Worm (Caenorhabditis elegans): Measurements from ENCODE around the gene fnta-1.

ce11 chrIV:240257-240754, at the start of gene fnta-1, which contains the start of gene cogc-8:
- TF ChIP-seq pqm-1 (tag; optimal IDR thresholded peaks at IDR 0.05) (no peak), aha-1 (tag; optimal IDR thresholded peaks at IDR 0.05) (no peak), lin-15B (tag; optimal IDR thresholded peaks at IDR 0.05) (peak; percentile 25), elt-2 (tag; optimal IDR thresholded peaks at IDR 0.05) (no peak), ces-1 (GFP tag; optimal IDR thresholded peaks at IDR 0.05) (no peak), lsy-2 (tag; optimal IDR thresholded peaks at IDR 0.05) (peak; percentile 59 to 71), nhr-90 (tag; optimal IDR thresholded peaks at IDR 0.05; ENCODE audit: poor library complexity) (peak; percentile 19), snpc-4 (tag; optimal IDR thresholded peaks at IDR 0.05) (no peak), jun-1 (tag; optimal IDR thresholded peaks at IDR 0.05) (no peak), nhr-11 (tag; optimal IDR thresholded peaks at IDR 0.05) (no peak), tbx-2 (tag; optimal IDR thresholded peaks at IDR 0.05) (peak; percentile 44), ceh-82 (tag; optimal IDR thresholded peaks at IDR 0.05) (peak; percentile 31 to 52 (median 44)), dpl-1 (GFP tag; optimal IDR thresholded peaks at IDR 0.05) (peak; percentile 51 to 74 (median 72)), alr-1 (tag; optimal IDR thresholded peaks at IDR 0.05; ENCODE audit: borderline replicate concordance) (no peak)

Data from whole organism, L1 larva.